Worm (Caenorhabditis elegans) whole organism, early embryonic: ENCODE measurements around the gene K03H9.3.

Experiments used
- ama-1 ChIP-seq: fragments of 150-350 bp; optimal IDR thresholded peaks from 2 replicates; lab custom pipeline; 2014
- ceh-13 ChIP-seq: fragments of 200-800 bp; sonication (Bioruptor generic); optimal IDR thresholded peaks from 2 replicates; lab custom pipeline; 2018; ENCODE audit warnings: mild to moderate bottlenecking, missing genetic modification characterization, missing compliant biosample characterization
- ceh-36 ChIP-seq: sonication (generic microtip); optimal IDR thresholded peaks from 2 replicates; lab custom pipeline; 2016; ENCODE audit warnings: missing genetic modification characterization, inconsistent platforms, missing compliant biosample characterization
- ets-7 ChIP-seq: sonication (generic microtip); optimal IDR thresholded peaks from 2 replicates; lab custom pipeline; 2016; ENCODE audit warnings: missing genotype, missing genetic modification characterization, missing compliant biosample characterization
- flt-1 ChIP-seq: fragments of 200-800 bp; sonication (Bioruptor generic); IDR thresholded peaks from 2 replicates; pipeline ENCODE4 v1.3.6; 2022; ENCODE audit warnings: missing genetic modification characterization, missing compliant biosample characterization
- hmbx-1 ChIP-seq: sonication (generic microtip); optimal IDR thresholded peaks from 2 replicates; lab custom pipeline; 2016; ENCODE audit warnings: mild to moderate bottlenecking, missing genetic modification characterization, missing compliant biosample characterization
- hmg-4 ChIP-seq: fragments of 200-800 bp; sonication (Bioruptor generic); optimal IDR thresholded peaks from 2 replicates; lab custom pipeline; 2018; ENCODE audit warnings: mild to moderate bottlenecking, missing genetic modification characterization, missing compliant biosample characterization
- hnd-1 ChIP-seq: sonication (generic microtip); optimal IDR thresholded peaks from 2 replicates; lab custom pipeline; 2016; ENCODE audit warnings: missing genetic modification characterization, missing compliant biosample characterization
- pes-1 ChIP-seq: fragments of 200-800 bp; sonication (Bioruptor generic); IDR thresholded peaks from 2 replicates; pipeline ENCODE4 v1.3.6; 2022; ENCODE audit warnings: missing genetic modification reagents, missing genetic modification characterization, missing compliant biosample characterization
- scrt-1 ChIP-seq: fragments of 200-800 bp; sonication (Bioruptor generic); IDR thresholded peaks from 2 replicates; pipeline ENCODE4 v1.3.6; 2022; ENCODE audit warnings: missing genetic modification characterization, missing compliant biosample characterization
- sea-1 ChIP-seq: fragments of 200-800 bp; sonication (Bioruptor generic); conservative IDR thresholded peaks from 2 replicates; pipeline ENCODE4 v1.3.6; 2022; ENCODE audit warnings: missing genetic modification characterization, missing compliant biosample characterization
- tbx-11 ChIP-seq: fragments of 200-800 bp; sonication (Bioruptor generic); IDR thresholded peaks from 2 replicates; pipeline ENCODE4 v1.3.6; 2022; ENCODE audit warnings: missing genetic modification characterization, missing compliant biosample characterization
- tra-4 ChIP-seq: sonication (generic microtip); optimal IDR thresholded peaks from 2 replicates; lab custom pipeline; 2017; ENCODE audit warnings: missing genetic modification characterization, missing compliant biosample characterization

DNA sequence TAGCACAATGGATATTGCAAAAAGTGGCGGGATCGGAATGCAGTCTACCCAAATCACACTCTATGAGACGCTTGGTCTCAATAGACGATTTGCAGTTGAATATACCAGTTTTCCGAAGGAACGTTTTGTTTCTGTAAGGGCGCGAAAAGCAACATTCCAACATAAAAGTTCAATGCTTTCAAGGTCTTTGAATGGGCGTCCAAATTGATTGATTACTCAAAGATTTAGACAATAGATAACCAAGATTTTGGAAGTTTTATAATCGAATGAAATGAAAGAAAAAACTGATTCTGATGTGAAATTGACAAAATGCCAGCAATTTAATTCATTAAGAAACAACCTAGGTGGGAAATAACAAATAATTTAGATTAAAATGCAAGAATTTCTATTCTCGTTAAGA is 3.7 kb upstream of the K03H9.3 start:
- TF ChIP-seq ama-1 (no peak), tbx-11 (GFP tag; lab: Robert Waterston, UW) (no peak), tra-4 (tag; lab: Kevin White, UChicago) (no peak), hnd-1 (tag; lab: Kevin White, UChicago) (no peak), pes-1 (GFP tag; lab: Robert Waterston, UW) (no peak), ceh-36 (tag; lab: Kevin White, UChicago) (no peak), flt-1 (GFP tag; lab: Robert Waterston, UW) (no peak), scrt-1 (GFP tag; lab: Robert Waterston, UW) (no peak), ets-7 (tag; lab: Kevin White, UChicago) (no peak), ceh-13 (no peak), hmg-4 (GFP tag; lab: Kevin White, UChicago) (no peak), hmbx-1 (no peak), sea-1 (GFP tag; lab: Robert Waterston, UW) (no peak)
